Worm (Caenorhabditis elegans): ENCODE data around the gene tbc-2.
A peak's percentile ranks its signal among the peaks of the same experiment; 100 is the strongest.

tbc-2 gene

DNA sequence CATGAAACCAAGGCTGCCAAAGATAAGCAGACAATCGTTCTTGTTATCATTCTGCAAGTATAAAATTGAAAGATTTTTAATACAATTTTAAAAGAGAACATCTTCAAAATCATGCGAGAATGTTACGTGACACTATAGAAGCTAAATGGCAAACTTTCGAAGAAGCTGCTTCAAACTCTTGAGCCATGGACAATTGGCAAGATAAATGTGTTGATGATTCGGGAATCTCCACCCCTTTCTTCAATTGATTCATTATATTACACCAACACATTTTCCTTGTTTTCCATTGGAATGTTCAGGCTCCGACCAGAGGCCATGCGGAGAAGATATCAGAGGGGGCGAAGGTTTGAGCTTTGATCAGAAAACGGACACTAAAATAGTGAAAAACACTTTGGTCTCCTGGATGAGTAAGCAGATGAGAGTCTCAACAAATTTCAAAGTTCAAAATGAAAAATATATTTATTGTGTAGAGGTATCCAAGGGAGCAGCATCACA lies 13.9 kb upstream of the tbc-2 start, which contains the start of gene lec-5 (continued):
- TF ChIP-seq C16A3.4 (tag; optimal IDR thresholded peaks at IDR 0.05) (no peak), blmp-1 (tag; optimal IDR thresholded peaks at IDR 0.05) (no peak), ceh-90 (tag; optimal IDR thresholded peaks at IDR 0.05) (no peak), elt-2 (tag; optimal IDR thresholded peaks at IDR 0.05) (no peak), pax-3 (tag; optimal IDR thresholded peaks at IDR 0.05) (no peak), lin-14 (GFP tag; optimal IDR thresholded peaks at IDR 0.05) (peak; percentile 72), hlh-17 (GFP tag; optimal IDR thresholded peaks at IDR 0.05; ENCODE audit: borderline replicate concordance) (no peak), pag-3 (tag; optimal IDR thresholded peaks at IDR 0.05; ENCODE audit: borderline replicate concordance, insufficient read depth) (peak; percentile 79), hpl-2 (GFP tag; optimal IDR thresholded peaks at IDR 0.05) (no peak), lir-3 (tag; optimal IDR thresholded peaks at IDR 0.05; ENCODE audit: poor library complexity) (no peak), F16B12.6 (tag; optimal IDR thresholded peaks at IDR 0.05) (no peak), fos-1 (tag; optimal IDR thresholded peaks at IDR 0.05) (no peak), unc-30 (tag; optimal IDR thresholded peaks at IDR 0.05) (no peak), hlh-4 (tag; optimal IDR thresholded peaks at IDR 0.05) (no peak), ztf-4 (tag; optimal IDR thresholded peaks at IDR 0.05) (no peak), tbx-2 (tag; optimal IDR thresholded peaks at IDR 0.05) (no peak), alr-1 (tag; optimal IDR thresholded peaks at IDR 0.05; ENCODE audit: borderline replicate concordance) (no peak), egl-13 (tag; optimal IDR thresholded peaks at IDR 0.05) (no peak), skn-1 (tag; optimal IDR thresholded peaks at IDR 0.05) (no peak), zip-4 (GFP tag; optimal IDR thresholded peaks at IDR 0.05) (no peak), unc-130 (tag; optimal IDR thresholded peaks at IDR 0.05) (peak; percentile 63), isw-1 (GFP tag; IDR thresholded peaks at IDR 0.05) (no peak), aha-1 (tag; optimal IDR thresholded peaks at IDR 0.05) (no peak), unc-98 (GFP tag; IDR thresholded peaks at IDR 0.05) (no peak), nhr-76 (tag; optimal IDR thresholded peaks at IDR 0.05) (no peak), pqm-1 (tag; optimal IDR thresholded peaks at IDR 0.05) (no peak), nhr-20 (tag; optimal IDR thresholded peaks at IDR 0.05) (peak; percentile 23), ceh-63 (GFP tag; optimal IDR thresholded peaks at IDR 0.05) (no peak), swsn-7 (tag; optimal IDR thresholded peaks at IDR 0.05) (no peak), mab-9 (GFP tag; IDR thresholded peaks at IDR 0.05) (no peak)

DNA sequence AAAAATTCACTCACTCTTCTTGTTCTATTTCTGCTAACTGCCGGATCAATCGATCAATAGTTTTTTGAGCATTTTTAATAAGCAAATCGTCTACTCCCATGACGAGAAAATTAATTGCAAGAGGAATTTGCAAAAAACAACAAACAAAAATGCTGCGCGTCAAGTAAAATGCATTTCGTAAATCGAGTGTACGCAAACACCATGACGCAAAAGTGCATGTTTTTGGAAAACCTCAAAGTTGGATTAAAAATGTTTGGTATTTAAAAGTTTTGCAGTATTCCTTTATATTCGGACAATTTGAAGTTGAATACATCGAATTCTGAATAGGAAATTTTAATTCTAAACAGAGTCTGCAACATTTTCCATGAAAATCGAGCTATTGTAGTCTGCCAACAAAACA lies 12.0 kb upstream of the tbc-2 start, which contains the start of gene ZK1248.19:
TSS of gene ZK1248.19 (minus strand) at position 188 of the 400 bp plus-strand sequence.
- TF ChIP-seq dpl-1 (GFP tag; optimal IDR thresholded peaks at IDR 0.05), result peak; percentile 5 to 49 (median 31)
- TF ChIP-seq lin-35 (GFP tag; optimal IDR thresholded peaks at IDR 0.05), result peak in 1 of 2 experiments; percentile 39
- TF ChIP-seq nhr-47 (tag; optimal IDR thresholded peaks at IDR 0.05), result peak; percentile 35
- peak; percentile 13 for TF ChIP-seq lin-14 (GFP tag; optimal IDR thresholded peaks at IDR 0.05)
- TF ChIP-seq snpc-4 (tag; optimal IDR thresholded peaks at IDR 0.05), result peak; percentile 0
- TF ChIP-seq nhr-85 (tag), result peak; percentile 9
- TF ChIP-seq nhr-84 (tag; optimal IDR thresholded peaks at IDR 0.05), result no peak
- peak; percentile 17 for TF ChIP-seq swsn-7 (tag; optimal IDR thresholded peaks at IDR 0.05)
- TF ChIP-seq skn-1 (tag; optimal IDR thresholded peaks at IDR 0.05), result no peak
- peak; percentile 54 for TF ChIP-seq C16A3.4 (tag; optimal IDR thresholded peaks at IDR 0.05)
- TF ChIP-seq rnt-1 (tag; optimal IDR thresholded peaks at IDR 0.05), result peak; percentile 56
- no peak for TF ChIP-seq C04F5.9 (tag; optimal IDR thresholded peaks at IDR 0.05)
- peak; percentile 88 for TF ChIP-seq F16B12.6 (tag; optimal IDR thresholded peaks at IDR 0.05)
- TF ChIP-seq ztf-11 (tag; optimal IDR thresholded peaks at IDR 0.05), result no peak
- no peak for TF ChIP-seq C34B4.2 (tag; optimal IDR thresholded peaks at IDR 0.05)
- peak; percentile 43 for TF ChIP-seq nhr-71 (tag; optimal IDR thresholded peaks at IDR 0.05)
- TF ChIP-seq lsy-2 (tag; optimal IDR thresholded peaks at IDR 0.05), result peak; percentile 42 to 58
- peak; percentile 15 for TF ChIP-seq xbp-1 (tag; optimal IDR thresholded peaks at IDR 0.05)
- TF ChIP-seq dsc-1 (tag; optimal IDR thresholded peaks at IDR 0.05), result peak; percentile 14
- no peak for TF ChIP-seq tlp-1 (tag; optimal IDR thresholded peaks at IDR 0.05)
- no peak for TF ChIP-seq ceh-88 (GFP tag; IDR thresholded peaks at IDR 0.05)
- no peak for TF ChIP-seq nhr-11 (tag; optimal IDR thresholded peaks at IDR 0.05)
- peak; percentile 16 for TF ChIP-seq mep-1 (tag; optimal IDR thresholded peaks at IDR 0.05)
- peak; percentile 32 for TF ChIP-seq unc-130 (tag; optimal IDR thresholded peaks at IDR 0.05)
- peak; percentile 53 to 54 for TF ChIP-seq efl-1 (optimal IDR thresholded peaks at IDR 0.05)
- TF ChIP-seq efl-1 (GFP tag; optimal IDR thresholded peaks at IDR 0.05 in 1 of 2), result peak; percentile 32 to 95
- peak; percentile 39 for TF ChIP-seq nhr-20 (tag; optimal IDR thresholded peaks at IDR 0.05)
- TF ChIP-seq elt-3 (tag; optimal IDR thresholded peaks at IDR 0.05), result peak in 1 of 6 experiments; percentile 4
- no peak for TF ChIP-seq egl-27 (tag; optimal IDR thresholded peaks at IDR 0.05)
